Worm (Caenorhabditis elegans): ENCODE data around the gene F36H1.12.

DNA sequence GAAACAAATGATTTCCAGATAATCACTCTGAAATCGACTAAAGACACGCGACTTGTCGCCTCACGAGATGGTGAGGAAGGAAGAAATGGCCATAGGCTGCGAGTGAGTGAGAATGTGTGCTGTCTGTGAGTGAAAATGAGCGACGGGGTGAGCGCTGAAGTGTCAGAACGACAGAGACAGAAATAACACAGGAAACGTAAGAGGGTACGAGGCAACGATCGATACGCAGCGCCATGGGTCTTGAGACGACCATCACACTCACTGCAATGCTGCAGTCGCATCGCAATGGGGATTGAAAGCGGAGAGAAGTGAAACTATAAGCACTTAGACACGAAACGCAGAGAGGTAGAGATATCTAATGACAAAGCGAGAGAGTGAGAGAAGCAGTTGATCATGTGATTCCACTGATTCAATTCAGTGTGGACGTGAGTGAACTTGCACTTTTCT, 29.3 kb upstream of the F36H1.12 start:
- peak; percentile 84 for TF ChIP-seq rnt-1 (tag; optimal IDR thresholded peaks at IDR 0.05)
- TF ChIP-seq sox-4 (tag; optimal IDR thresholded peaks at IDR 0.05): peak; percentile 65
- peak; percentile 93 for TF ChIP-seq lin-13 (GFP tag; optimal IDR thresholded peaks at IDR 0.05)
- TF ChIP-seq mdl-1 (tag; optimal IDR thresholded peaks at IDR 0.05): peak in 1 of 2 experiments; percentile 95
- TF ChIP-seq alr-1 (tag; optimal IDR thresholded peaks at IDR 0.05; ENCODE audit: borderline replicate concordance): no peak
- TF ChIP-seq ztf-4 (tag; optimal IDR thresholded peaks at IDR 0.05): peak; percentile 95
